Fruit fly (Drosophila melanogaster) whole organism, embryonic: Measurements from ENCODE around the gene CG1998.

Source experiments
- Atf-2 ChIP-seq: fragments of 200-800 bp; sonication (Bioruptor generic); optimal IDR thresholded peaks from 2 replicates; lab custom pipeline; 2016; ENCODE audit warnings: missing biosample characterization, missing genetic modification characterization
- C15 ChIP-seq: fragments of 200-800 bp; sonication (Bioruptor generic); IDR thresholded peaks from 3 replicates; pipeline ENCODE4 v1.3.6; 2022; ENCODE audit warnings: missing biosample characterization, missing genetic modification characterization
- CG11456 ChIP-seq: fragments of 200-800 bp; sonication (Bioruptor generic); IDR thresholded peaks from 3 replicates; pipeline ENCODE4 v1.3.6; 2022; ENCODE audit warnings: missing biosample characterization, missing genetic modification characterization
- CG11560 ChIP-seq: fragments of 200-800 bp; sonication (Bioruptor generic); IDR thresholded peaks from 3 replicates; pipeline ENCODE4 v1.3.6; 2022; ENCODE audit warnings: missing biosample characterization, missing genetic modification characterization
- CG13424 ChIP-seq: fragments of 200-800 bp; sonication (Bioruptor generic); optimal IDR thresholded peaks from 2 replicates; lab custom pipeline; 2019; ENCODE audit warnings: missing biosample characterization, mild to moderate bottlenecking, missing genetic modification characterization, moderate library complexity
- CG15601 ChIP-seq: fragments of 200-800 bp; sonication (Bioruptor generic); optimal IDR thresholded peaks from 3 replicates; lab custom pipeline; 2019; ENCODE audit warnings: missing biosample characterization, mild to moderate bottlenecking, missing genetic modification characterization, moderate library complexity
- CG1602 ChIP-seq: fragments of 200-800 bp; sonication (Bioruptor generic); optimal IDR thresholded peaks from 3 replicates; lab custom pipeline; 2016; ENCODE audit warnings: missing biosample characterization, missing genetic modification characterization
- CG17802 ChIP-seq: fragments of 200-800 bp; sonication (Bioruptor generic); optimal IDR thresholded peaks from 2 replicates; lab custom pipeline; 2018; ENCODE audit warnings: missing biosample characterization, mild to moderate bottlenecking, missing genetic modification characterization, moderate library complexity
- CG31365 ChIP-seq: fragments of 200-800 bp; sonication (Bioruptor generic); optimal IDR thresholded peaks from 2 replicates; lab custom pipeline; 2018; ENCODE audit warnings: missing biosample characterization, mild to moderate bottlenecking, missing genetic modification characterization
- CG4424 ChIP-seq: fragments of 200-800 bp; sonication (Bioruptor generic); optimal IDR thresholded peaks from 3 replicates; lab custom pipeline; 2016; ENCODE audit warnings: missing biosample characterization, missing genetic modification characterization
- CG6175 ChIP-seq: fragments of 200-800 bp; sonication (Bioruptor generic); IDR thresholded peaks from 3 replicates; pipeline ENCODE4 v1.3.6; 2022; ENCODE audit warnings: missing biosample characterization, missing genetic modification characterization
- CG6254 ChIP-seq: fragments of 200-800 bp; sonication (Bioruptor generic); optimal IDR thresholded peaks from 3 replicates; lab custom pipeline; 2017; ENCODE audit warnings: mild to moderate bottlenecking, missing biosample characterization, missing genetic modification reagents, missing genetic modification characterization
- CG6791 ChIP-seq: fragments of 200-800 bp; sonication (Bioruptor generic); IDR thresholded peaks from 3 replicates; pipeline ENCODE4 v1.3.6; 2022; ENCODE audit warnings: missing biosample characterization, missing genetic modification characterization; ENCODE audit not compliant: partially characterized antibody
- CG7372 ChIP-seq: fragments of 200-800 bp; sonication (Bioruptor generic); IDR thresholded peaks from 2 replicates; pipeline ENCODE4 v1.3.6; 2022; ENCODE audit warnings: missing biosample characterization, missing genetic modification characterization
- CG8281 ChIP-seq: fragments of 200-800 bp; sonication (Bioruptor generic); optimal IDR thresholded peaks from 2 replicates; lab custom pipeline; 2018; ENCODE audit warnings: missing biosample characterization, mild to moderate bottlenecking, missing genetic modification characterization, moderate library complexity
- CG9437 ChIP-seq: fragments of 200-800 bp; sonication (Bioruptor generic); optimal IDR thresholded peaks from 2 replicates; lab custom pipeline; 2018; ENCODE audit warnings: missing biosample characterization, mild to moderate bottlenecking, missing genetic modification characterization
- CG9876 ChIP-seq: fragments of 200-800 bp; sonication (Bioruptor generic); optimal IDR thresholded peaks from 2 replicates; lab custom pipeline; 2016; ENCODE audit warnings: missing biosample characterization, missing genetic modification characterization
- Dfd ChIP-seq, 2 experiments: fragments of >200 bp; optimal IDR thresholded peaks; 2 replicates each; lab custom pipeline; 2017; ENCODE audit warnings: missing biosample characterization in 2 of 2, missing genetic modification characterization in 2 of 2
- E2f1 ChIP-seq: fragments of 200-800 bp; sonication (Bioruptor generic); IDR thresholded peaks from 2 replicates; pipeline ENCODE4 v1.3.6; 2022; ENCODE audit warnings: missing biosample characterization, missing genetic modification characterization
- Ets65A ChIP-seq: fragments of 200-800 bp; sonication (Bioruptor generic); peaks from one replicate; lab custom pipeline; 2016; ENCODE audit warnings: missing biosample characterization, missing genetic modification characterization
- Ets97D ChIP-seq: fragments of 200-800 bp; sonication (Bioruptor generic); optimal IDR thresholded peaks from 3 replicates; lab custom pipeline; 2016; ENCODE audit warnings: missing biosample characterization, missing genetic modification characterization
- HLH3B ChIP-seq: fragments of 200-800 bp; sonication (Bioruptor generic); IDR thresholded peaks from 2 replicates; pipeline ENCODE4 v1.3.6; 2022; ENCODE audit warnings: missing biosample characterization, missing genetic modification characterization
- Hmr ChIP-seq: fragments of 200-800 bp; sonication (Bioruptor generic); optimal IDR thresholded peaks from 3 replicates; lab custom pipeline; 2017; ENCODE audit warnings: mild to moderate bottlenecking, missing biosample characterization, missing genetic modification reagents, missing genetic modification characterization
- Jarid2 ChIP-seq: fragments of 200-800 bp; sonication (Bioruptor generic); optimal IDR thresholded peaks from 3 replicates; lab custom pipeline; 2017; ENCODE audit warnings: mild to moderate bottlenecking, missing biosample characterization, missing genetic modification reagents, missing genetic modification characterization
- Kr ChIP-seq: fragments of 200-800 bp; sonication (Bioruptor generic); optimal IDR thresholded peaks from 2 replicates; lab custom pipeline; 2017; ENCODE audit warnings: missing biosample characterization, mild to moderate bottlenecking, missing genetic modification characterization
- MTF-1 ChIP-seq: fragments of 200-800 bp; sonication (Bioruptor generic); optimal IDR thresholded peaks from 2 replicates; lab custom pipeline; 2018; ENCODE audit warnings: missing biosample characterization, mild to moderate bottlenecking, missing genetic modification characterization, borderline replicate concordance
- Meics ChIP-seq: fragments of 200-800 bp; sonication (Bioruptor generic); optimal IDR thresholded peaks from 2 replicates; lab custom pipeline; 2017; ENCODE audit warnings: missing biosample characterization, mild to moderate bottlenecking, missing genetic modification characterization
- Nf-YC ChIP-seq: fragments of 200-800 bp; optimal IDR thresholded peaks from 3 replicates; lab custom pipeline; 2019; ENCODE audit warnings: missing biosample characterization, mild to moderate bottlenecking, missing genetic modification characterization, moderate library complexity
- Sox102F ChIP-seq: fragments of 200-800 bp; sonication (Bioruptor generic); optimal IDR thresholded peaks from 2 replicates; lab custom pipeline; 2018; ENCODE audit warnings: missing biosample characterization, mild to moderate bottlenecking, missing genetic modification characterization, moderate library complexity
- Spps ChIP-seq: fragments of 200-800 bp; sonication (Bioruptor generic); optimal IDR thresholded peaks from 2 replicates; lab custom pipeline; 2018; ENCODE audit warnings: missing biosample characterization, mild to moderate bottlenecking, missing genetic modification characterization
- Xbp1 ChIP-seq: fragments of 200-800 bp; sonication (Bioruptor generic); optimal IDR thresholded peaks from 3 replicates; lab custom pipeline; 2016; ENCODE audit warnings: missing biosample characterization, mild to moderate bottlenecking, missing genetic modification characterization
- az2 ChIP-seq: fragments of 200-800 bp; sonication (Bioruptor generic); optimal IDR thresholded peaks from 3 replicates; lab custom pipeline; 2016; ENCODE audit warnings: missing biosample characterization, missing genetic modification characterization
- br ChIP-seq: fragments of >200 bp; optimal IDR thresholded peaks from 2 replicates; lab custom pipeline; 2017
- btn ChIP-seq: fragments of 200-800 bp; sonication (Bioruptor generic); optimal IDR thresholded peaks from 2 replicates; lab custom pipeline; 2016; ENCODE audit warnings: missing biosample characterization, missing genetic modification characterization
- chinmo ChIP-seq: fragments of 200-800 bp; sonication (Bioruptor generic); IDR thresholded peaks from 4 replicates; pipeline ENCODE4 v1.3.6; 2022; ENCODE audit warnings: missing biosample characterization, missing genetic modification characterization; ENCODE audit not compliant: partially characterized antibody
- crol ChIP-seq: fragments of 200-800 bp; sonication (Bioruptor generic); IDR thresholded peaks from 2 replicates; pipeline ENCODE4 v1.3.6; 2022; ENCODE audit warnings: missing biosample characterization, missing genetic modification characterization
- cwo ChIP-seq: fragments of 200-800 bp; sonication (Bioruptor generic); optimal IDR thresholded peaks from 3 replicates; lab custom pipeline; 2017; ENCODE audit warnings: missing biosample characterization, missing genetic modification characterization, mild to moderate bottlenecking, moderate library complexity, missing genetic modification reagents
- dpn ChIP-seq, 2 experiments: fragments of 200-800 bp; sonication (Bioruptor generic); optimal IDR thresholded peaks; 3 replicates each; lab custom pipeline; 2016; ENCODE audit warnings: missing biosample characterization in 2 of 2, missing genetic modification characterization in 2 of 2
- esg ChIP-seq: fragments of 200-800 bp; sonication (Bioruptor generic); conservative IDR thresholded peaks from 2 replicates; pipeline ENCODE4 v1.3.6; 2022; ENCODE audit warnings: missing biosample characterization, missing genetic modification characterization
- eve ChIP-seq, 2 experiments: fragments of >200 bp; optimal IDR thresholded peaks; 2 replicates each; lab custom pipeline; 2017; ENCODE audit warnings: missing biosample characterization in 2 of 2, missing genetic modification characterization in 2 of 2
- fu2 ChIP-seq: fragments of 200-800 bp; sonication (Bioruptor generic); optimal IDR thresholded peaks from 2 replicates; lab custom pipeline; 2016; ENCODE audit warnings: missing biosample characterization, missing genetic modification characterization
- grn ChIP-seq: fragments of 200-800 bp; sonication (Bioruptor generic); optimal IDR thresholded peaks from 3 replicates; lab custom pipeline; 2017; ENCODE audit warnings: missing biosample characterization, missing genetic modification characterization
- gsb ChIP-seq: fragments of 200-800 bp; sonication (Bioruptor generic); IDR thresholded peaks from 2 replicates; pipeline ENCODE4 v1.3.6; 2022; ENCODE audit warnings: missing biosample characterization, missing genetic modification characterization
- maf-S ChIP-seq: fragments of 200-800 bp; sonication (Bioruptor generic); optimal IDR thresholded peaks from 2 replicates; lab custom pipeline; 2016; ENCODE audit warnings: missing biosample characterization, missing genetic modification characterization
- nerfin-2 ChIP-seq: fragments of 200-800 bp; sonication (Bioruptor generic); IDR thresholded peaks from 2 replicates; pipeline ENCODE4 v1.3.6; 2022; ENCODE audit warnings: missing biosample characterization, missing genetic modification characterization; ENCODE audit not compliant: partially characterized antibody
- p53 ChIP-seq: fragments of 200-800 bp; sonication (Bioruptor generic); optimal IDR thresholded peaks from 2 replicates; lab custom pipeline; 2016; ENCODE audit warnings: missing biosample characterization, missing genetic modification characterization
- pnt ChIP-seq: fragments of 200-800 bp; sonication (Bioruptor generic); optimal IDR thresholded peaks from 3 replicates; lab custom pipeline; 2016; ENCODE audit warnings: missing biosample characterization, missing genetic modification characterization
- salm ChIP-seq: fragments of 200-800 bp; sonication (Bioruptor generic); optimal IDR thresholded peaks from 2 replicates; lab custom pipeline; 2018; ENCODE audit warnings: missing biosample characterization, mild to moderate bottlenecking, missing genetic modification characterization
- ssp ChIP-seq: fragments of 200-800 bp; sonication (Bioruptor generic); IDR thresholded peaks from 2 replicates; pipeline ENCODE4 v1.3.6; 2022; ENCODE audit warnings: missing biosample characterization, missing genetic modification characterization
- tio ChIP-seq: fragments of 200-800 bp; sonication (Bioruptor generic); optimal IDR thresholded peaks from 2 replicates; lab custom pipeline; 2017; ENCODE audit warnings: missing biosample characterization, missing genetic modification characterization, inconsistent platforms
- usp ChIP-seq: fragments of >200 bp; optimal IDR thresholded peaks from 2 replicates; lab custom pipeline; 2017; ENCODE audit warnings: missing biosample characterization, missing genetic modification characterization

Gene CG1998

dm6 chrX:13387373-13387850 is 25.5 kb downstream of the CG1998 start, which contains the start of the genes Ype and CG1662 (continued):
- TF ChIP-seq CG6175 (GFP tag; lab: Robert Waterston, UW) (no peak), CG13424 (tag; lab: Kevin White, UChicago) (peak; percentile 86), CG17802 (tag; lab: Kevin White, UChicago) (peak; percentile 29), E2f1 (GFP tag; lab: Robert Waterston, UW) (peak; percentile 54; the same call in 1 of the 2 replicates), Spps (tag; lab: Kevin White, UChicago) (peak; percentile 29), Sox102F (GFP tag; lab: Kevin White, UChicago) (peak; percentile 67), pnt (GFP tag; lab: Kevin White, UChicago) (peak; percentile 50), CG11560 (tag; lab: Robert Waterston, UW) (peak; percentile 93), CG11456 (GFP tag; lab: Robert Waterston, UW) (peak; percentile 84), usp (GFP tag; lab: Kevin White, UChicago) (no peak), CG15601 (peak; percentile 67), Jarid2 (no peak), HLH3B (peak; percentile 45; the same call in 1 of the 2 replicates), CG1602 (peak; percentile 77), CG9437 (peak; percentile 57), maf-S (peak; percentile 60), Ets65A (GFP tag; lab: Kevin White, UChicago) (peak; percentile 98), crol (GFP tag; lab: Robert Waterston, UW) (no peak), C15 (0 out of 3 replicates have a peak, but pooled peaks have one; percentile 39), az2 (GFP tag; lab: Kevin White, UChicago) (peak; percentile 78), salm (tag; lab: Kevin White, UChicago) (no peak), cwo (GFP tag; lab: Kevin White, UChicago) (peak; percentile 86), Nf-YC (peak; percentile 76), CG8281 (tag; lab: Kevin White, UChicago) (peak; percentile 19), btn (no peak), nerfin-2 (no peak), tio (peak; percentile 67), grn (GFP tag; lab: Kevin White, UChicago) (no peak), CG9876 (GFP tag; lab: Kevin White, UChicago) (peak; percentile 47), p53 (no peak), CG4424 (GFP tag; lab: Kevin White, UChicago) (peak; percentile 79), fu2 (GFP tag; lab: Kevin White, UChicago) (peak; percentile 54), Dfd (GFP tag; optimal IDR thresholded peaks at IDR 0.05; lab: Kevin White, UChicago) (no peak), eve (GFP tag; optimal IDR thresholded peaks at IDR 0.05; lab: Kevin White, UChicago) (peak in 1 of 2 experiments; percentile 79), Kr (GFP tag; lab: Kevin White, UChicago) (no peak), esg (GFP tag; lab: Robert Waterston, UW) (peak; percentile 64), Meics (GFP tag; lab: Kevin White, UChicago) (peak; percentile 73), MTF-1 (GFP tag; lab: Kevin White, UChicago) (no peak), br (lab: Kevin White, UChicago) (no peak), Hmr (GFP tag; lab: Kevin White, UChicago) (peak; percentile 67), Ets97D (GFP tag; lab: Kevin White, UChicago) (peak; percentile 63), ssp (GFP tag; lab: Robert Waterston, UW) (peak; percentile 42), dpn (GFP tag; optimal IDR thresholded peaks at IDR 0.05; lab: Kevin White, UChicago) (peak; percentile 68 to 80), CG6791 (GFP tag; lab: Robert Waterston, UW) (no peak), chinmo (GFP tag; lab: Robert Waterston, UW) (peak; percentile 88), CG7372 (GFP tag; lab: Robert Waterston, UW) (peak; percentile 52; the same call in 1 of the 2 replicates), Atf-2 (GFP tag; lab: Kevin White, UChicago) (peak; percentile 54), CG6254 (GFP tag; lab: Kevin White, UChicago) (no peak), CG31365 (tag; lab: Kevin White, UChicago) (no peak), Xbp1 (GFP tag; lab: Kevin White, UChicago) (peak; percentile 79), gsb (GFP tag; lab: Robert Waterston, UW) (peak; percentile 14; the same call in 1 of the 2 replicates)
